Worm (Caenorhabditis elegans) whole organism, L2 larva: ENCODE measurements around the gene Y73C8C.8.
"Not testable (repeated sequence)": the region's sequence is repeated elsewhere in the genome, so short reads cannot be mapped to it uniquely, and the experiment has no call there.

ENCODE experiments used
- dmd-4 ChIP-seq: sonication (generic microtip); optimal IDR thresholded peaks from 2 replicates; lab custom pipeline; 2017; ENCODE audit warnings: missing biosample characterization, missing genetic modification characterization
- elt-1 ChIP-seq: fragments of 150-350 bp; optimal IDR thresholded peaks from 2 replicates; lab custom pipeline; 2014; ENCODE audit warnings: missing biosample characterization, missing genetic modification characterization
- nhr-129 ChIP-seq: fragments of 150-350 bp; optimal IDR thresholded peaks from 2 replicates; lab custom pipeline; 2014; ENCODE audit warnings: missing biosample characterization, missing genetic modification characterization
- nhr-21 ChIP-seq: fragments of 150-350 bp; optimal IDR thresholded peaks from 2 replicates; lab custom pipeline; 2014; ENCODE audit warnings: missing biosample characterization, missing genetic modification characterization
- nhr-237 ChIP-seq: fragments of 150-350 bp; optimal IDR thresholded peaks from 2 replicates; lab custom pipeline; 2014; ENCODE audit warnings: missing biosample characterization, missing genetic modification characterization
- sem-4 ChIP-seq: fragments of 150-350 bp; optimal IDR thresholded peaks from 2 replicates; lab custom pipeline; 2014; ENCODE audit warnings: missing biosample characterization, missing genetic modification reagents, missing genetic modification characterization
- skn-1 ChIP-seq: sonication (generic microtip); optimal IDR thresholded peaks from 2 replicates; lab custom pipeline; 2017; ENCODE audit warnings: missing biosample characterization, missing genetic modification characterization
- snpc-4 ChIP-seq: fragments of 150-350 bp; optimal IDR thresholded peaks from 2 replicates; lab custom pipeline; 2014; ENCODE audit warnings: missing biosample characterization, missing genetic modification characterization
- unc-62 ChIP-seq: fragments of 150-350 bp; optimal IDR thresholded peaks from 2 replicates; lab custom pipeline; 2014; ENCODE audit warnings: missing biosample characterization, missing genetic modification reagents, missing genetic modification characterization

Y73C8C.8 gene

DNA sequence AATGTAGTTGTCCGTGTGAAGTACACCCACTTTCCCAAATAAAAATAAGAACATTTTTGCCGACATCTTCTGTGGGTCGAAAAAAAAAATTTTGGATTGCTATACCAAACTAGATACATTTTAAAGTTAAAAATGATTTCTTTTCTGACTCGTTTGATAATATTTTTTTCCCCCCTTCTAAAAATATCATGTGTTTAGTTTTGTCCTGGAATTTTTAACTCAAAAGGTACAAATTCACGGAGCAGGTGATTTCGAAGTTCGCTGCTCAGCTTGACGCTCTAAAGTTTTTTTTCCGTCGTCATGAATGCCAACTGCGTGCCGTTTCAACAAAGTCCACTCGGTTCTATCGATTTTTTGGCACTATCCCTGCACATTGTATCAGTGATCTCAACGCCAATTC, 47.7 kb downstream of the Y73C8C.8 start, which contains the start of gene srh-185:
TSS of gene srh-185 (plus strand) at position 301 of the 400 bp plus-strand sequence.
- no peak for TF ChIP-seq unc-62

DNA sequence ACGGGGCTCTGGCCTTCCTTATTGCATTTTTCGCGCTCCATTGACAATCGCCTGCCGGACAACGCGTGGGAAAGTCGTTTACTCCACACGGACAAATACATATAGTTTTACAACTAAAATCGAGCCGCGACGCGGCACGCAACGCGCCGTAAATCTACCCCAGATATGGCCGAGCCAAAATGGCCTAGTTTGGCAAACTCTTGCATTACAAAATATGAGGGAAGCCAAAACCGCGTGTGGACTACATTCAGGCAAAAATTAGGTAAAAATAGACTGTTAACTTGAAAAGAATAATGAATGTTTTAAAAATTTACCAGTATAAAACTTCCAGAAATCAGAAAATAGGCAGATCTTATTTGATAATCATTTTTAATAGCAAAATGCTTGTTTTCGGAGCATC, 49.2 kb downstream of the Y73C8C.8 start, which contains the start of gene srt-16:
TSS of gene srt-16 (minus strand) at position 101 of the 400 bp plus-strand sequence.
- not testable (repeated sequence) for TF ChIP-seq nhr-129 (tag; lab: Kevin White, UChicago); unc-62; skn-1

DNA sequence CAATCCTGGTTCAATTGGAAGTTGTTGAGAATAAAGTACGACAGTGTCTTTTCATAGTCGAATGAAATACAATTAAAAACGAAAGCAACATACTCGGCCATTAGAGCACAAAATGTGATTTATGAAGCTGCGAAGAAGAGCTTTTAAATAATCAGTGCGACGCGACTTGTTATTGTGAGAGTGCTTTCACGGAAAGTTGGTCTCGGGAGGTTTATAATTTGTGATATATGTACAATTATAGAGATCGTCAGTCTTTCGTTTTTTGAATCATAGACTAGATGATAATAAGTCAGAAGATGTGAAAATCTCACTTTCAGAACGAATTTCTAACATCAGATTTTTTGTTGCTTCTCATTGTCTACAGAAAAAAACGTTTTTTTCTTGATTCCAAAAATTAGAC, 51.6 kb downstream of the Y73C8C.8 start, which contains the start of gene srt-15:
TSS of gene srt-15 (minus strand) at position 101 of the 400 bp plus-strand sequence.
- TF ChIP-seq nhr-237 (no peak), dmd-4 (tag; lab: Kevin White, UChicago) (no peak), sem-4 (tag; lab: Kevin White, UChicago) (no peak), nhr-129 (tag; lab: Kevin White, UChicago) (no peak), nhr-21 (tag; lab: Kevin White, UChicago) (no peak), elt-1 (tag; lab: Kevin White, UChicago) (no peak), snpc-4 (tag; lab: Kevin White, UChicago) (no peak)
